Fruit fly (Drosophila melanogaster): ENCODE results near the gene CG14200.

The CG14200 gene

dm6 chrX:19521753-19522383 lies 26.6 kb downstream of the CG14200 start, which contains the start of the genes Idh3a and CoRest (continued):
- TF ChIP-seq CkIIα-i1 (GFP tag; IDR thresholded peaks at IDR 0.05) (no peak), caup (GFP tag; optimal IDR thresholded peaks at IDR 0.05; ENCODE audit: severe bottlenecking) (no peak), Ravus (GFP tag; IDR thresholded peaks at IDR 0.05) (no peak), CG1233 (GFP tag; optimal IDR thresholded peaks at IDR 0.05) (no peak), CG16815 (GFP tag; optimal IDR thresholded peaks at IDR 0.05) (no peak), org-1 (GFP tag; optimal IDR thresholded peaks at IDR 0.05) (no peak), Asciz (GFP tag; optimal IDR thresholded peaks at IDR 0.05) (no peak), Mes4 (GFP tag; optimal IDR thresholded peaks at IDR 0.05) (no peak), Hr78 (GFP tag; optimal IDR thresholded peaks at IDR 0.05) (no peak), fd64A (GFP tag; optimal IDR thresholded peaks at IDR 0.05) (no peak), CG13123 (GFP tag; optimal IDR thresholded peaks at IDR 0.05) (no peak), sob (GFP tag; IDR thresholded peaks at IDR 0.05) (no peak), al (GFP tag; IDR thresholded peaks at IDR 0.05) (0 out of 2 replicates have a peak, but pooled peaks have one; percentile 10), CG8478 (optimal IDR thresholded peaks at IDR 0.05) (peak; percentile 9), CG17361 (GFP tag; IDR thresholded peaks at IDR 0.05) (no peak), CG7963 (GFP tag; IDR thresholded peaks at IDR 0.05; ENCODE audit: partially characterized antibody) (peak; percentile 50; the same call in 1 of the 3 replicates), Pdp1 (GFP tag; optimal IDR thresholded peaks at IDR 0.05) (peak in 1 of 2 experiments; percentile 36), CG32767 (GFP tag; IDR thresholded peaks at IDR 0.05) (no peak), CG1024 (GFP tag; IDR thresholded peaks at IDR 0.05) (no peak), HLH54F (GFP tag; optimal IDR thresholded peaks at IDR 0.05) (peak; percentile 40), CG10267 (tag; optimal IDR thresholded peaks at IDR 0.05) (peak; percentile 31), emc (GFP tag; optimal IDR thresholded peaks at IDR 0.05) (no peak), CG3065 (GFP tag; optimal IDR thresholded peaks at IDR 0.05) (no peak), CG30020 (tag; optimal IDR thresholded peaks at IDR 0.05) (peak; percentile 33), HmgZ (tag; optimal IDR thresholded peaks at IDR 0.05) (no peak), CG4360 (GFP tag; IDR thresholded peaks at IDR 0.05) (no peak), Rx (GFP tag; IDR thresholded peaks at IDR 0.05) (no peak), CG8388 (GFP tag; optimal IDR thresholded peaks at IDR 0.05) (no peak), sna (GFP tag; IDR thresholded peaks at IDR 0.05; ENCODE audit: partially characterized antibody) (peak; percentile 37; the same call in 1 of the 2 replicates), CG12155 (GFP tag; optimal IDR thresholded peaks at IDR 0.05) (no peak), trem (tag; optimal IDR thresholded peaks at IDR 0.05) (peak; percentile 34), CG17568 (GFP tag; optimal IDR thresholded peaks at IDR 0.05) (no peak), CG34422 (GFP tag; IDR thresholded peaks at IDR 0.05) (no peak), yki (optimal IDR thresholded peaks at IDR 0.05) (no peak), CG10654 (GFP tag; optimal IDR thresholded peaks at IDR 0.05) (no peak), ato (GFP tag; IDR thresholded peaks at IDR 0.05; ENCODE audit: partially characterized antibody) (peak; percentile 27; the same call in 1 of the 2 replicates), Atf3 (GFP tag; optimal IDR thresholded peaks at IDR 0.05) (no peak), lola (GFP tag; optimal IDR thresholded peaks at IDR 0.05) (no peak), disco-r (GFP tag; optimal IDR thresholded peaks at IDR 0.05) (no peak), Deaf1 (tag; optimal IDR thresholded peaks at IDR 0.05) (no peak), CrebB (tag; optimal IDR thresholded peaks at IDR 0.05) (no peak), CG1603 (tag; optimal IDR thresholded peaks at IDR 0.05) (peak; percentile 76), tx (GFP tag; optimal IDR thresholded peaks at IDR 0.05) (no peak), CG4617 (GFP tag; optimal IDR thresholded peaks at IDR 0.05; ENCODE audit: borderline replicate concordance) (peak; percentile 10), E2f1 (GFP tag; IDR thresholded peaks at IDR 0.05) (no peak), ranshi (GFP tag; IDR thresholded peaks at IDR 0.05) (no peak), CG10274 (GFP tag; optimal IDR thresholded peaks at IDR 0.05) (no peak), CG2678 (tag; optimal IDR thresholded peaks at IDR 0.05) (no peak), CG17829 (tag; optimal IDR thresholded peaks at IDR 0.05) (peak; percentile 33), C15 (GFP tag; IDR thresholded peaks at IDR 0.05) (no peak)
